Worm (Caenorhabditis elegans) whole organism, young adult: Measurements from ENCODE around the gene Y50E8A.1.

Source experiments
- T07F8.4 ChIP-seq: sonication (generic microtip); optimal IDR thresholded peaks from 2 replicates; lab custom pipeline; 2016; ENCODE audit warnings: mild to moderate bottlenecking, missing genetic modification characterization, moderate library complexity, missing compliant biosample characterization
- lag-1 ChIP-seq: fragments of 200-800 bp; sonication (Bioruptor generic); IDR thresholded peaks from 2 replicates; pipeline ENCODE4 v1.3.6; 2022; ENCODE audit warnings: missing genetic modification reagents, missing genetic modification characterization, missing compliant biosample characterization
- lin-54 ChIP-seq: fragments of 200-800 bp; sonication (Bioruptor generic); optimal IDR thresholded peaks from 2 replicates; lab custom pipeline; 2018; ENCODE audit warnings: mild to moderate bottlenecking, missing genetic modification characterization, missing compliant biosample characterization
- zfh-2 ChIP-seq: fragments of 200-800 bp; sonication (Bioruptor generic); conservative IDR thresholded peaks from 2 replicates; pipeline ENCODE4 v1.3.6; 2022; ENCODE audit warnings: missing genetic modification reagents, missing genetic modification characterization, missing compliant biosample characterization

DNA sequence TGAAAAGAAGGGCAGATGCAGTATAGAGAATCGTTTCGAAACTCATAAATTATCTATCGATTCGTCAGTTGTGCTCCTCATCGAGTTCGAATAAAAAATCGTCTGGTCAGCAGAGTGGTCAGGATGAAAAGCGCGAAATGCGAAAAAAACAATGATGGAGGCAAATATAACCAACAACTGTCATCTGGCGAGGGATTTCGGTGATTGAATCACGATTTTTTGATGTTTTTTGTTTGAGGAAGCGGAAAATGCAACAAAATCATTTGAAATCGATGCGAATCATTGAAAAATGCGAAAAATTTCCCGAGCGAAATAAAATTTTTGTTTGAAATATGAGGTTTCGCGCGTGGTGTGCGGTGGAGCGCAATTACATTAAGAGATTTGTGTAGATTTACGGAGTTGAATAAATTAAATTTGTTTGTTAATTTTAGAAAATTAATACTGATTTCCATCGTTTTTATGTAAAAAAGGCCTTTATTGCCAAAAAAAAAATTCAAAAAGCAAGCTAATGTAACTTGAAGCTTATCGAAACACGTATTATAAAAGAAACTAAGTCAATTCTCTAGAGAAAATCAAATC is 7.6 kb downstream of the Y50E8A.1 start, which contains the start of gene unc-61:
- TF ChIP-seq T07F8.4 (no peak), zfh-2 (GFP tag; lab: Robert Waterston, UW) (no peak), lag-1 (GFP tag; lab: Robert Waterston, UW) (no peak), lin-54 (GFP tag; lab: Kevin White, UChicago) (peak; percentile 35)
